Fruit fly (Drosophila melanogaster): Measurements from ENCODE around the gene CG11755.

CG11755 gene

DNA sequence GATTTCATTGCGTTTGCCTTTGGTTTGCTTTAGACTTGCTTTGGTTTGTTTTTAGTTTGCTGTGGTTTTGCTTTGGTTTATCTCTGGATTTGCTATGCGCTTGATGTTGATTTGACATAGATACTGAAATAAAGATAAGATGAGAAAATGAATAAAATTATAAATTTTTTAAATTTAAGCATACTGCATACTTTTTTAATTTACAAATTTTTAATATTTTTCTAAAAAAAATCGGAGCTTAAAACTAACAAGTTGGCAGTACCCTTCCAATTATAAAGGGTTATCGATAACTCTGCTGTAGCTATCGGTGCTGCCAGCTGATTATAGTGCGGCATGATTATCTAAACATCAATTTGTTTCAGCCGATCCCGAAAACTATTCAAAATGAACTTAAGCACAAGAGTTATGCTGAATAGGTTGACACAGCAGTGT is 2.9 kb upstream of the CG11755 start, which contains the start of gene mRpL19:
TSS of gene mRpL19 (plus strand) at position 307 of the 432 bp plus-strand sequence.
- TF ChIP-seq woc (GFP tag; optimal IDR thresholded peaks at IDR 0.05) (peak; percentile 15), h (GFP tag; optimal IDR thresholded peaks at IDR 0.05) (peak; percentile 22), psq (GFP tag; optimal IDR thresholded peaks at IDR 0.05) (peak; percentile 15), lola (GFP tag; optimal IDR thresholded peaks at IDR 0.05) (no peak), Sp1 (GFP tag; optimal IDR thresholded peaks at IDR 0.05) (peak; percentile 43), dsf (GFP tag; optimal IDR thresholded peaks at IDR 0.05; ENCODE audit: borderline replicate concordance) (no peak), foxo (GFP tag; optimal IDR thresholded peaks at IDR 0.05) (peak in 1 of 2 experiments; percentile 45), jim (GFP tag; optimal IDR thresholded peaks at IDR 0.05) (no peak), sage (GFP tag; optimal IDR thresholded peaks at IDR 0.05) (peak; percentile 37), Rel (GFP tag; optimal IDR thresholded peaks at IDR 0.05) (no peak), Rel (tag; optimal IDR thresholded peaks at IDR 0.05) (peak; percentile 0), dmrt93B (GFP tag; optimal IDR thresholded peaks at IDR 0.05) (no peak), HLH106 (tag; optimal IDR thresholded peaks at IDR 0.05) (peak; percentile 50), sv (GFP tag; optimal IDR thresholded peaks at IDR 0.05) (no peak), dl (GFP tag; optimal IDR thresholded peaks at IDR 0.05; ENCODE audit: insufficient read depth in 1 of 2, partially characterized antibody in 2 of 2) (no peak), OdsH (GFP tag; optimal IDR thresholded peaks at IDR 0.05) (peak; percentile 31), Myc (optimal IDR thresholded peaks at IDR 0.05) (no peak), rgr (GFP tag; optimal IDR thresholded peaks at IDR 0.05) (no peak), GATAd (GFP tag; optimal IDR thresholded peaks at IDR 0.05) (no peak), CG32264 (GFP tag; optimal IDR thresholded peaks at IDR 0.05) (no peak), brk (GFP tag; optimal IDR thresholded peaks at IDR 0.05) (no peak), fru (GFP tag; optimal IDR thresholded peaks at IDR 0.05) (peak; percentile 28), Vsx2 (GFP tag; optimal IDR thresholded peaks at IDR 0.05; ENCODE audit: partially characterized antibody) (no peak), Hnf4 (GFP tag; optimal IDR thresholded peaks at IDR 0.05) (peak; percentile 26), pan (optimal IDR thresholded peaks at IDR 0.05) (no peak), CG9705 (GFP tag; optimal IDR thresholded peaks at IDR 0.05) (no peak)

DNA sequence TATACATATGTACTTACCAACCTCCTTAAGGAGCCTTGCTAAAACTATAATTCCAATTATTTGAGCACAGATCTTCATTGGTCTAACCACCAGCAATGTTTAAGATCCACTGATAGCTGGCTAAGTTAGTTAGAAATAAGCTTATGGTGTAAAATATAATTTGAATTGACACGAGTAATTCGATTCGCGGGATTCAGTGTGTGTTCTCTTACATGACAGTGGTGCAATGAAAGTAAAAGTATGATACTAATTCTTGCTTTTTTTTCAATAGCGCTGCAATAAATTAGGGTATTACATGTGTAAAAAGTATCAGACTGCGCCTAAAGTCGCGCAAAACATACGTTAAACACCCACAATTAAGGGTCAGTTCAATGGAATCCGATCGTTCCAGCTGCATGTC is 3.2 kb downstream of the CG11755 start, which contains the start of gene CG33325:
TSS of gene CG33325 (minus strand) at position 101 of the 400 bp plus-strand sequence.
- TF ChIP-seq CG32264 (GFP tag; optimal IDR thresholded peaks at IDR 0.05) (no peak), dmrt93B (GFP tag; optimal IDR thresholded peaks at IDR 0.05) (no peak), Dfd (GFP tag; optimal IDR thresholded peaks at IDR 0.05) (no peak), woc (GFP tag; optimal IDR thresholded peaks at IDR 0.05) (no peak), pan (optimal IDR thresholded peaks at IDR 0.05) (no peak)

DNA sequence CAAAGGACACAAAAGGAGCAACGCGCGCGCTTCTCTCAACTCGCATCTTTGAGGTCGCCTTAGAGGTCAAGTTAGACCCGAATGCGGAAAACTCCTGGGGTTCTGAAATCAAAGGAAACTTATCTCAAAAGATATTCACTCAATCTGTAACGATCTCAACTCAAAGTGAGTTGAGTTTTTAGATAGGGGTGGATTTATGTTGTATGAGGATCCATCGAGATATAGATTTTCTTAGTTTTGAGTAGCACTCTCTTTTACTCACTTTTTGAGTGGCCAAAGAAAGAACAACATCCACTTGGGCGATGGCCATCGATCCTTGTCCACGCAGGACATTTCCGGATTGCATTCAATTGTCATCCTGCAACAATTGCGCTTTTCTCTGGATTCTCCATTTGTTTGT is 3.9 kb downstream of the CG11755 start:
- no peak for TF ChIP-seq Dfd (GFP tag; optimal IDR thresholded peaks at IDR 0.05)
- no peak for TF ChIP-seq rgr (GFP tag; optimal IDR thresholded peaks at IDR 0.05)
- TF ChIP-seq Abd-B (GFP tag; optimal IDR thresholded peaks at IDR 0.05), result no peak
- no peak for TF ChIP-seq Hnf4 (GFP tag; optimal IDR thresholded peaks at IDR 0.05)
- TF ChIP-seq N (GFP tag; optimal IDR thresholded peaks at IDR 0.05), result no peak
- no peak for TF ChIP-seq Vsx2 (GFP tag; optimal IDR thresholded peaks at IDR 0.05; ENCODE audit: partially characterized antibody)
- TF ChIP-seq h (GFP tag; optimal IDR thresholded peaks at IDR 0.05), result no peak
- no peak for TF ChIP-seq woc (GFP tag; optimal IDR thresholded peaks at IDR 0.05)
- no peak for TF ChIP-seq usp (GFP tag; optimal IDR thresholded peaks at IDR 0.05)
- no peak for TF ChIP-seq Mio (GFP tag; optimal IDR thresholded peaks at IDR 0.05)
- TF ChIP-seq br (GFP tag; optimal IDR thresholded peaks at IDR 0.05), result no peak
- TF ChIP-seq ey (GFP tag; optimal IDR thresholded peaks at IDR 0.05), result no peak

DNA sequence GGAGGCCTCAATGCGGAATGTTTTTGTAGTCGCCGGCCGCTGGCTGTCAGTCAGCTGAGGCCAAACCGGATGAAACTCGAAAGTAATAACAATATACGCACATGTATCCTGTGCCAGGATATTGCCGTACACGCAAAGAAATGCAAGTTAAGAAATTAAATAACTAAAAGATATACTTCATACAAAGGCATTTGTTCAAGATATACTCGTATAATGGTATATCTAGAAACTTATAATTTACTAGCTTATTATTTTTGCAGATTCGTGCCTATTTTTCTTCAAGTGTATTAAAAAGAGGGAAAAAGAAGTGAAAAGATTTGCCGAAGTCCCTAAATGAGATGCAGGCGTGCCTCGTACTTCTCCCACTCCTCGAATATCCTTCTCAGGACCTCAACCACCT is 6.6 kb downstream of the CG11755 start:
- TF ChIP-seq Sp1 (GFP tag; optimal IDR thresholded peaks at IDR 0.05), result no peak
- TF ChIP-seq rgr (GFP tag; optimal IDR thresholded peaks at IDR 0.05), result no peak
- no peak for TF ChIP-seq brk (GFP tag; optimal IDR thresholded peaks at IDR 0.05)
- TF ChIP-seq foxo (GFP tag; optimal IDR thresholded peaks at IDR 0.05), result no peak
- no peak for TF ChIP-seq fru (GFP tag; optimal IDR thresholded peaks at IDR 0.05)
- TF ChIP-seq CG9705 (GFP tag; optimal IDR thresholded peaks at IDR 0.05), result no peak
- no peak for TF ChIP-seq usp (GFP tag; optimal IDR thresholded peaks at IDR 0.05)
- no peak for TF ChIP-seq Mio (GFP tag; optimal IDR thresholded peaks at IDR 0.05)
- TF ChIP-seq jim (GFP tag; optimal IDR thresholded peaks at IDR 0.05), result no peak
- no peak for TF ChIP-seq Hnf4 (GFP tag; optimal IDR thresholded peaks at IDR 0.05)
- no peak for TF ChIP-seq lola (GFP tag; optimal IDR thresholded peaks at IDR 0.05)
- no peak for TF ChIP-seq Rel (GFP tag; optimal IDR thresholded peaks at IDR 0.05)
- TF ChIP-seq Rel (tag; optimal IDR thresholded peaks at IDR 0.05), result no peak
- TF ChIP-seq Vsx2 (GFP tag; optimal IDR thresholded peaks at IDR 0.05; ENCODE audit: partially characterized antibody), result no peak
- no peak for TF ChIP-seq pan (optimal IDR thresholded peaks at IDR 0.05)
- TF ChIP-seq h (GFP tag; optimal IDR thresholded peaks at IDR 0.05), result no peak
